Fruit fly (Drosophila melanogaster) whole organism, embryonic: ENCODE results near the gene Nsf2.

Experiments
- Atf3 ChIP-seq: fragments of 200-800 bp; sonication (Bioruptor generic); optimal IDR thresholded peaks from 3 replicates; lab custom pipeline; 2016; ENCODE audit warnings: missing biosample characterization, missing genetic modification characterization
- Atf6 ChIP-seq: fragments of 200-800 bp; sonication (Bioruptor generic); IDR thresholded peaks from 2 replicates; pipeline ENCODE4 v1.3.6; 2022; ENCODE audit warnings: missing biosample characterization, missing genetic modification characterization
- Blimp-1 ChIP-seq: fragments of 200-800 bp; sonication (Bioruptor generic); optimal IDR thresholded peaks from 3 replicates; lab custom pipeline; 2018; ENCODE audit warnings: missing biosample characterization, missing genetic modification characterization, mild to moderate bottlenecking, moderate library complexity, missing genetic modification reagents
- CG10321 ChIP-seq: fragments of 200-800 bp; sonication (Bioruptor generic); IDR thresholded peaks from 2 replicates; pipeline ENCODE4 v1.3.6; 2022; ENCODE audit warnings: missing biosample characterization, missing genetic modification characterization
- CG10543 ChIP-seq: fragments of 200-800 bp; sonication (Bioruptor generic); optimal IDR thresholded peaks from 3 replicates; lab custom pipeline; 2017; ENCODE audit warnings: missing biosample characterization, mild to moderate bottlenecking, missing genetic modification characterization, moderate library complexity
- CG10979 ChIP-seq: fragments of 200-800 bp; sonication (Bioruptor generic); optimal IDR thresholded peaks from 2 replicates; lab custom pipeline; 2018; ENCODE audit warnings: missing biosample characterization, mild to moderate bottlenecking, missing genetic modification characterization, moderate library complexity
- CG12299 ChIP-seq: fragments of 200-800 bp; sonication (Bioruptor generic); optimal IDR thresholded peaks from 2 replicates; lab custom pipeline; 2018; ENCODE audit warnings: missing biosample characterization, mild to moderate bottlenecking, missing genetic modification characterization
- CG13775 ChIP-seq: fragments of 200-800 bp; sonication (Bioruptor generic); optimal IDR thresholded peaks from 3 replicates; lab custom pipeline; 2017; ENCODE audit warnings: missing biosample characterization, mild to moderate bottlenecking, missing genetic modification characterization
- CG1792 ChIP-seq: fragments of 200-800 bp; sonication (Bioruptor generic); optimal IDR thresholded peaks from 2 replicates; lab custom pipeline; 2016; ENCODE audit warnings: missing biosample characterization, missing genetic modification characterization
- CG2199 ChIP-seq: fragments of 200-800 bp; sonication (Bioruptor generic); IDR thresholded peaks from 3 replicates; pipeline ENCODE4 v1.3.6; 2022; ENCODE audit warnings: missing biosample characterization, missing genetic modification characterization
- CG2678 ChIP-seq: fragments of 200-800 bp; sonication (Bioruptor generic); optimal IDR thresholded peaks from 3 replicates; lab custom pipeline; 2019; ENCODE audit warnings: missing biosample characterization, mild to moderate bottlenecking, missing genetic modification characterization, moderate library complexity
- CG2712 ChIP-seq: fragments of 200-800 bp; optimal IDR thresholded peaks from 3 replicates; lab custom pipeline; 2019; ENCODE audit warnings: missing biosample characterization, mild to moderate bottlenecking, missing genetic modification characterization, moderate library complexity
- CG33213 ChIP-seq: fragments of 200-800 bp; sonication (Bioruptor generic); optimal IDR thresholded peaks from 3 replicates; lab custom pipeline; 2016; ENCODE audit warnings: missing biosample characterization, missing genetic modification characterization
- CG33557 ChIP-seq: fragments of 200-800 bp; sonication (Bioruptor generic); optimal IDR thresholded peaks from 2 replicates; lab custom pipeline; 2019; ENCODE audit warnings: missing biosample characterization, mild to moderate bottlenecking, missing genetic modification characterization, moderate library complexity
- CG34422 ChIP-seq: fragments of 200-800 bp; sonication (Bioruptor generic); IDR thresholded peaks from 3 replicates; pipeline ENCODE4 v1.3.6; 2022; ENCODE audit warnings: missing biosample characterization, missing genetic modification characterization
- CG3726 ChIP-seq: fragments of 200-800 bp; sonication (Bioruptor generic); IDR thresholded peaks from 3 replicates; pipeline ENCODE4, ENCODE4 v1.3.6; 2022; ENCODE audit warnings: missing biosample characterization, missing genetic modification characterization
- CG4360 ChIP-seq: fragments of 200-800 bp; sonication (Bioruptor generic); IDR thresholded peaks from 2 replicates; pipeline ENCODE4 v1.3.6; 2022; ENCODE audit warnings: missing biosample characterization, missing genetic modification characterization
- CG4424 ChIP-seq: fragments of 200-800 bp; sonication (Bioruptor generic); optimal IDR thresholded peaks from 3 replicates; lab custom pipeline; 2016; ENCODE audit warnings: missing biosample characterization, missing genetic modification characterization
- CG7357 ChIP-seq: fragments of 200-800 bp; sonication (Bioruptor generic); IDR thresholded peaks from 3 replicates; pipeline ENCODE4 v1.3.6; 2022; ENCODE audit warnings: missing biosample characterization, missing genetic modification characterization
- CG7556 ChIP-seq: fragments of 200-800 bp; sonication (Bioruptor generic); optimal IDR thresholded peaks from 2 replicates; lab custom pipeline; 2017; ENCODE audit warnings: missing biosample characterization, mild to moderate bottlenecking, missing genetic modification characterization
- CG8388 ChIP-seq: fragments of 200-800 bp; sonication (Bioruptor generic); optimal IDR thresholded peaks from 2 replicates; lab custom pipeline; 2019; ENCODE audit warnings: missing biosample characterization, mild to moderate bottlenecking, missing genetic modification characterization, moderate library complexity
- CG8944 ChIP-seq: fragments of 200-800 bp; sonication (Bioruptor generic); optimal IDR thresholded peaks from 3 replicates; lab custom pipeline; 2016; ENCODE audit warnings: missing biosample characterization, missing genetic modification characterization
- CG9817 ChIP-seq: fragments of 200-800 bp; sonication (Bioruptor generic); optimal IDR thresholded peaks from 2 replicates; lab custom pipeline; 2018; ENCODE audit warnings: missing biosample characterization, mild to moderate bottlenecking, missing genetic modification characterization, moderate library complexity
- Chrac-16 ChIP-seq: fragments of 200-800 bp; sonication (Bioruptor generic); optimal IDR thresholded peaks from 3 replicates; lab custom pipeline; 2016; ENCODE audit warnings: missing biosample characterization, missing genetic modification characterization
- D19A ChIP-seq: fragments of 200-800 bp; optimal IDR thresholded peaks from 3 replicates; lab custom pipeline; 2019; ENCODE audit warnings: missing biosample characterization, mild to moderate bottlenecking, missing genetic modification characterization, moderate library complexity
- HmgZ ChIP-seq: fragments of 200-800 bp; sonication (Bioruptor generic); optimal IDR thresholded peaks from 2 replicates; lab custom pipeline; 2018; ENCODE audit warnings: missing biosample characterization, mild to moderate bottlenecking, missing genetic modification characterization
- Hr78 ChIP-seq, 2 experiments: fragments of 200-800 bp in 1 of 2; fragments of >200 bp in 1 of 2; sonication (Bioruptor generic) in 1 of 2; optimal IDR thresholded peaks; 2 replicates each; lab custom pipeline; 2017 to 2019; ENCODE audit warnings: missing biosample characterization in 2 of 2, missing genetic modification characterization in 2 of 2, mild to moderate bottlenecking in 1 of 2, moderate library complexity in 1 of 2
- Hsf ChIP-seq: fragments of 200-800 bp; sonication (Bioruptor generic); optimal IDR thresholded peaks from 3 replicates; lab custom pipeline; 2016; ENCODE audit warnings: missing biosample characterization, missing genetic modification characterization
- Med ChIP-seq: fragments of 200-800 bp; sonication (Bioruptor generic); peaks from one replicate; lab custom pipeline; 2016; ENCODE audit warnings: missing biosample characterization, missing genetic modification characterization, mild to moderate bottlenecking, inconsistent platforms, moderate library complexity
- Poxn ChIP-seq: fragments of 200-800 bp; sonication (Bioruptor generic); IDR thresholded peaks from 2 replicates; pipeline ENCODE4 v1.3.6; 2022; ENCODE audit warnings: missing biosample characterization, missing genetic modification characterization
- Sox100B ChIP-seq: fragments of 200-800 bp; sonication (Bioruptor generic); optimal IDR thresholded peaks from 3 replicates; lab custom pipeline; 2018; ENCODE audit warnings: missing biosample characterization, mild to moderate bottlenecking, missing genetic modification characterization
- Sox102F ChIP-seq: fragments of 200-800 bp; sonication (Bioruptor generic); optimal IDR thresholded peaks from 2 replicates; lab custom pipeline; 2018; ENCODE audit warnings: missing biosample characterization, mild to moderate bottlenecking, missing genetic modification characterization, moderate library complexity
- Sry-β ChIP-seq: fragments of 200-800 bp; sonication (Bioruptor generic); optimal IDR thresholded peaks from 2 replicates; lab custom pipeline; 2018; ENCODE audit warnings: missing biosample characterization, mild to moderate bottlenecking, missing genetic modification characterization, moderate library complexity
- cg ChIP-seq: fragments of 200-800 bp; sonication (Bioruptor generic); optimal IDR thresholded peaks from 3 replicates; lab custom pipeline; 2019; ENCODE audit warnings: missing biosample characterization, mild to moderate bottlenecking, missing genetic modification characterization, moderate library complexity
- croc ChIP-seq: fragments of 200-800 bp; sonication (Bioruptor generic); conservative IDR thresholded peaks from 3 replicates; pipeline ENCODE4 v1.3.6; 2022; ENCODE audit warnings: missing biosample characterization, missing genetic modification characterization
- dimm ChIP-seq: fragments of 200-800 bp; sonication (Bioruptor generic); IDR thresholded peaks from 2 replicates; pipeline ENCODE4 v1.3.6; 2022; ENCODE audit warnings: missing biosample characterization, missing genetic modification characterization
- ewg ChIP-seq: fragments of 200-800 bp; sonication (Bioruptor generic); optimal IDR thresholded peaks from 3 replicates; lab custom pipeline; 2017; ENCODE audit warnings: mild to moderate bottlenecking, missing biosample characterization, missing genetic modification reagents, missing genetic modification characterization
- gsb-n ChIP-seq: fragments of 200-800 bp; sonication (Bioruptor generic); optimal IDR thresholded peaks from 3 replicates; lab custom pipeline; 2018; ENCODE audit warnings: missing biosample characterization, mild to moderate bottlenecking, missing genetic modification characterization
- hb ChIP-seq: fragments of 200-800 bp; sonication (Bioruptor generic); IDR thresholded peaks from 3 replicates; pipeline ENCODE4 v1.3.6; 2022; ENCODE audit warnings: missing biosample characterization, missing genetic modification characterization; ENCODE audit not compliant: partially characterized antibody
- klu ChIP-seq: fragments of 200-800 bp; sonication (Bioruptor generic); IDR thresholded peaks from 2 replicates; pipeline ENCODE4 v1.3.6; 2022; ENCODE audit warnings: missing biosample characterization, missing genetic modification characterization
- nau ChIP-seq: fragments of 200-800 bp; sonication (Bioruptor generic); optimal IDR thresholded peaks from 3 replicates; lab custom pipeline; 2017; ENCODE audit warnings: missing biosample characterization, mild to moderate bottlenecking, missing genetic modification characterization, missing genetic modification reagents
- pho ChIP-seq: fragments of 200-800 bp; sonication (Bioruptor generic); optimal IDR thresholded peaks from 2 replicates; lab custom pipeline; 2016; ENCODE audit warnings: missing biosample characterization, missing genetic modification characterization
- repo ChIP-seq: fragments of 200-800 bp; sonication (Bioruptor generic); optimal IDR thresholded peaks from 2 replicates; lab custom pipeline; 2016; ENCODE audit warnings: missing biosample characterization, missing genetic modification characterization
- sisA ChIP-seq: fragments of 200-800 bp; sonication (Bioruptor generic); IDR thresholded peaks from 2 replicates; pipeline ENCODE4 v1.3.6; 2022; ENCODE audit warnings: missing biosample characterization, missing genetic modification characterization
- slbo ChIP-seq: fragments of 200-800 bp; sonication (Bioruptor generic); IDR thresholded peaks from 2 replicates; pipeline ENCODE4 v1.3.6; 2022; ENCODE audit warnings: missing biosample characterization, missing genetic modification characterization
- tin ChIP-seq: fragments of 200-800 bp; sonication (Bioruptor generic); optimal IDR thresholded peaks from 3 replicates; lab custom pipeline; 2016; ENCODE audit warnings: missing biosample characterization, missing genetic modification characterization
- z ChIP-seq: fragments of 200-800 bp; sonication (Bioruptor generic); IDR thresholded peaks from 3 replicates; pipeline ENCODE4 v1.3.6; 2022; ENCODE audit warnings: missing biosample characterization, missing genetic modification characterization
- zen2 ChIP-seq: fragments of 200-800 bp; sonication (Bioruptor generic); IDR thresholded peaks from 3 replicates; pipeline ENCODE4 v1.3.6; 2022; ENCODE audit warnings: missing biosample characterization, missing genetic modification characterization; ENCODE audit not compliant: partially characterized antibody
- zf30C ChIP-seq: fragments of 200-800 bp; sonication (Bioruptor generic); optimal IDR thresholded peaks from 3 replicates; lab custom pipeline; 2018; ENCODE audit warnings: missing biosample characterization, mild to moderate bottlenecking, missing genetic modification characterization

Nsf2 gene

dm6 chr3R:13797823-13798446 lies 39.9 kb downstream of the Nsf2 start (continued):
- TF ChIP-seq Hsf (GFP tag; lab: Kevin White, UChicago) (no peak), ewg (GFP tag; lab: Kevin White, UChicago) (no peak), repo (GFP tag; lab: Kevin White, UChicago) (no peak), zen2 (GFP tag; lab: Robert Waterston, UW) (0 out of 3 replicates have a peak, but pooled peaks have one; percentile 43), hb (GFP tag; lab: Robert Waterston, UW) (peak; percentile 72; the same call in 2 of the 3 replicates), slbo (GFP tag; lab: Robert Waterston, UW) (no peak), Med (peak; percentile 28)
- TF ChIP-seq, all 482 proteins: peak for 33

- TF ChIP-seq Sox102F (GFP tag; lab: Kevin White, UChicago) (peak; percentile 28), HmgZ (tag; lab: Kevin White, UChicago) (no peak), Atf3 (GFP tag; lab: Kevin White, UChicago) (no peak), Blimp-1 (GFP tag; lab: Kevin White, UChicago) (peak; percentile 26), CG34422 (no peak), Sry-β (GFP tag; lab: Kevin White, UChicago) (no peak), zf30C (GFP tag; lab: Kevin White, UChicago) (peak; percentile 23), Hr78 (GFP tag; optimal IDR thresholded peaks at IDR 0.05; lab: Kevin White, UChicago) (no peak), gsb-n (tag; lab: Kevin White, UChicago) (peak; percentile 30), CG7357 (GFP tag; lab: Robert Waterston, UW) (no peak), CG33213 (GFP tag; lab: Kevin White, UChicago) (no peak), Chrac-16 (GFP tag; lab: Kevin White, UChicago) (no peak), Poxn (GFP tag; lab: Robert Waterston, UW) (no peak), CG2199 (GFP tag; lab: Robert Waterston, UW) (no peak), CG3726 (GFP tag; lab: Robert Waterston, UW) (no peak), CG8388 (GFP tag; lab: Kevin White, UChicago) (peak; percentile 23), CG4424 (GFP tag; lab: Kevin White, UChicago) (peak; percentile 3), Sox100B (GFP tag; lab: Kevin White, UChicago) (peak; percentile 2), CG9817 (tag; lab: Kevin White, UChicago) (no peak), CG2678 (tag; lab: Kevin White, UChicago) (peak; percentile 3), CG12299 (tag; lab: Kevin White, UChicago) (no peak), D19A (no peak), CG7556 (GFP tag; lab: Kevin White, UChicago) (peak; percentile 22), CG1792 (GFP tag; lab: Kevin White, UChicago) (no peak), Atf6 (no peak), croc (GFP tag; lab: Robert Waterston, UW) (no peak), CG4360 (GFP tag; lab: Robert Waterston, UW) (no peak), CG8944 (GFP tag; lab: Kevin White, UChicago) (no peak), pho (GFP tag; lab: Kevin White, UChicago) (no peak), CG10979 (tag; lab: Kevin White, UChicago) (peak; percentile 31), cg (no peak), sisA (GFP tag; lab: Robert Waterston, UW) (0 out of 2 replicates have a peak, but pooled peaks have one; percentile 21), tin (peak; percentile 0), CG2712 (tag; lab: Kevin White, UChicago) (no peak), dimm (GFP tag; lab: Robert Waterston, UW) (no peak), z (GFP tag; lab: Robert Waterston, UW) (no peak), CG33557 (GFP tag; lab: Kevin White, UChicago) (no peak), CG10543 (GFP tag; lab: Kevin White, UChicago) (no peak), CG10321 (GFP tag; lab: Robert Waterston, UW) (no peak), nau (GFP tag; lab: Kevin White, UChicago) (no peak), CG13775 (no peak), klu (no peak)
Observed at dm6 chr3R:13797269-13797677, 40.5 kb downstream of the Nsf2 start.
